Worm (Caenorhabditis elegans): ENCODE data around the gene col-12.

DNA sequence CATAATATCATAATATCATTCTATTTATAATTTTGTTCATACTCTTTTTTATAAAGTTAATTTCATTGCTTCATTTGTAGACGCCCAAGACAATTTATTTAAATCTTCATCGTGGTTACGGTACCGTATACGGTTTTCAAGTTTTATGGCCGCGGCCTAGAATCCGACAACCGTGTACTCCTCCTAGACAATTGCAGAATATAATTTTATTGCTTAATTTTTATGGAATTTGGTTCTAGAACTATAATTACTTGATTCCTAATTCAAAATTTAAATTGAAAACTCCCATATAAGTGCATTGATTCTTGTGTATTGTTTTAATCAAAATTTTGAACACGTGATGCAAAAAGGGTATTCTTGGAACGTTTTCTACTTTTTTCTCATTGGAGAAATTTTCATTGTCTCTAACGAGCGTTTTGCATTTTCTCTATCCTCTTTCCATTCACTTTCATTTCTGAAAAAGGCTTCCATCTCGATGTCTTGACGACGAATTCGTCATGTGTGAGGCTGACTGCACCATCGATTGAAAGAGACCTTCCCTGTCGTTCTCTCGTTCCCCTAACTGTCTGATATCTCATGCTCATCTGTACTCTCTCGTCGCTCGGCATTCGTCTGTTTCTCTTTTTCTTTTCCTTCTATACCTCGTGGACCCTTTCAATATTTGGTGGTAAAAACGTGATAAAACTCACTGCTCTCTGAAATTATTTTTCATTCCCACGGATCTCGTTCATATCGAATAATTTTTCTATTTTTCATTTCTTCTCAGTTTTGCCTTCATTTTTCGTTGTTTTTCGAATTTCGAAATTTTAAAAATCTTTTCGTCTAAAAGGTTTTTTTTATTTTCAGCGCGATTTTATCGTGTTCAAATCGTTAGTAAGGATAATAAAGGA is 16.4 kb upstream of the col-12 start, which contains the start of gene pap-1:
- TF ChIP-seq tbx-37 (GFP tag; conservative IDR thresholded peaks at IDR 0.05) (no peak), ama-1 (optimal IDR thresholded peaks at IDR 0.05) (no peak), ets-7 (tag; optimal IDR thresholded peaks at IDR 0.05) (no peak), sea-1 (GFP tag; conservative IDR thresholded peaks at IDR 0.05) (no peak)

Data from whole organism, early embryonic.